Worm (Caenorhabditis elegans): ENCODE data around the gene F09C6.14.

DNA sequence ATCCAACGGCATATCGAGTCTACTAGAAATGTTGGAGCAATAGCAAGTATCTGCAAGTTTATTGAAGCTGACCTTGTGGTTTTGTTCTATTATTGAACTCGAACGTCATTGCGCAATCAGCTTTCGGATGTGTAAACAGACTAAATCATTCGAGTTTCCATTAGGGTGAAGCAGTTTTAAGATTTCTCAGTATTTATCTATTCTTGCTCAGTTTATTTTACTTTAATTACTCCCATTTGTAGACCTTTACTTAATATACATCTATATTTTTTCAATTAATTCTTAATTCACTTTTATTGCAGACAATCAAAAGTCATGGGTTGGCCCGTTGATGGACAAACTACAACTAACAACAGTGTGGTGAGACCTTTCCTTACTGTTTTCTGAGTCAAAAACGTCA, at the start of gene F09C6.14:
- no peak for TF ChIP-seq tbx-11 (GFP tag; IDR thresholded peaks at IDR 0.05)
- no peak for TF ChIP-seq hnd-1 (tag; optimal IDR thresholded peaks at IDR 0.05)
- TF ChIP-seq scrt-1 (GFP tag; IDR thresholded peaks at IDR 0.05): no peak
- no peak for TF ChIP-seq ets-7 (tag; optimal IDR thresholded peaks at IDR 0.05)
- no peak for TF ChIP-seq aly-1 (tag; optimal IDR thresholded peaks at IDR 0.05)
- no peak for TF ChIP-seq ceh-13 (GFP tag; optimal IDR thresholded peaks at IDR 0.05)

All from whole organism, early embryonic.